Fruit fly (Drosophila melanogaster) whole organism, prepupa: ENCODE measurements around the gene Vha100-2.

Source experiments
- CG10631 ChIP-seq: fragments of 200-800 bp; sonication (Bioruptor generic); optimal IDR thresholded peaks from 2 replicates; lab custom pipeline; 2016; ENCODE audit warnings: missing biosample characterization, missing genetic modification characterization
- CG10669 ChIP-seq: fragments of 200-800 bp; sonication (Bioruptor generic); optimal IDR thresholded peaks from 3 replicates; lab custom pipeline; 2018; ENCODE audit warnings: missing biosample characterization, mild to moderate bottlenecking, missing genetic modification characterization, moderate library complexity
- CG11294 ChIP-seq: fragments of 200-800 bp; sonication (Bioruptor generic); IDR thresholded peaks from 2 replicates; pipeline ENCODE4 v1.3.6; 2022; ENCODE audit warnings: missing biosample characterization, missing genetic modification characterization
- CG11762 ChIP-seq: fragments of 200-800 bp; sonication (Bioruptor generic); optimal IDR thresholded peaks from 3 replicates; lab custom pipeline; 2016; ENCODE audit warnings: missing biosample characterization, missing genetic modification characterization; ENCODE audit not compliant: insufficient read depth
- CG11902 ChIP-seq: fragments of 200-800 bp; sonication (Bioruptor generic); optimal IDR thresholded peaks from 3 replicates; lab custom pipeline; 2016; ENCODE audit warnings: missing biosample characterization, missing genetic modification characterization
- CG15336 ChIP-seq: fragments of 200-800 bp; sonication (Bioruptor generic); IDR thresholded peaks from 2 replicates; pipeline ENCODE4 v1.3.6; 2022; ENCODE audit warnings: missing biosample characterization, missing genetic modification characterization
- CG1621 ChIP-seq: fragments of 200-800 bp; sonication (Bioruptor generic); optimal IDR thresholded peaks from 3 replicates; lab custom pipeline; 2018; ENCODE audit warnings: missing biosample characterization, mild to moderate bottlenecking, missing genetic modification characterization
- CG16779 ChIP-seq: fragments of 200-800 bp; sonication (Bioruptor generic); optimal IDR thresholded peaks from 3 replicates; lab custom pipeline; 2017; ENCODE audit warnings: missing biosample characterization, mild to moderate bottlenecking, missing genetic modification characterization
- CG3032 ChIP-seq: fragments of 200-800 bp; optimal IDR thresholded peaks from 2 replicates; lab custom pipeline; 2019; ENCODE audit warnings: missing biosample characterization, mild to moderate bottlenecking, missing genetic modification characterization, moderate library complexity
- CG32006 ChIP-seq: fragments of 200-800 bp; sonication (Bioruptor generic); optimal IDR thresholded peaks from 3 replicates; lab custom pipeline; 2017; ENCODE audit warnings: missing biosample characterization, mild to moderate bottlenecking, missing genetic modification characterization
- CG34406 ChIP-seq: fragments of 200-800 bp; sonication (Bioruptor generic); optimal IDR thresholded peaks from 3 replicates; lab custom pipeline; 2016; ENCODE audit warnings: missing biosample characterization, missing genetic modification characterization
- CG4318 ChIP-seq: fragments of 200-800 bp; sonication (Bioruptor generic); optimal IDR thresholded peaks from 3 replicates; lab custom pipeline; 2017; ENCODE audit warnings: missing biosample characterization, mild to moderate bottlenecking, missing genetic modification characterization
- CG6276 ChIP-seq: fragments of 200-800 bp; sonication (Bioruptor generic); optimal IDR thresholded peaks from 2 replicates; lab custom pipeline; 2017; ENCODE audit warnings: missing biosample characterization, mild to moderate bottlenecking, missing genetic modification characterization
- CG6792 ChIP-seq: fragments of 200-800 bp; sonication (Bioruptor generic); optimal IDR thresholded peaks from 3 replicates; lab custom pipeline; 2016; ENCODE audit warnings: missing biosample characterization, missing genetic modification characterization
- CG6808 ChIP-seq: fragments of 200-800 bp; sonication (Bioruptor generic); optimal IDR thresholded peaks from 3 replicates; lab custom pipeline; 2017; ENCODE audit warnings: missing biosample characterization, missing genetic modification characterization, mild to moderate bottlenecking, moderate library complexity, missing genetic modification reagents
- CG7368 ChIP-seq: fragments of 200-800 bp; sonication (Bioruptor generic); optimal IDR thresholded peaks from 3 replicates; lab custom pipeline; 2016; ENCODE audit warnings: missing biosample characterization, missing genetic modification characterization
- CG8119 ChIP-seq: fragments of 200-800 bp; sonication (Bioruptor generic); IDR thresholded peaks from 3 replicates; pipeline ENCODE4 v1.3.6; 2022; ENCODE audit warnings: missing biosample characterization, missing genetic modification characterization
- CG8319 ChIP-seq: fragments of 200-800 bp; sonication (Bioruptor generic); optimal IDR thresholded peaks from 3 replicates; lab custom pipeline; 2016; ENCODE audit warnings: missing biosample characterization, missing genetic modification characterization
- CG8632 ChIP-seq: fragments of 200-800 bp; sonication (Bioruptor generic); optimal IDR thresholded peaks from 3 replicates; lab custom pipeline; 2016; ENCODE audit warnings: missing biosample characterization, missing genetic modification characterization
- CG9139 ChIP-seq: fragments of 200-800 bp; sonication (Bioruptor generic); optimal IDR thresholded peaks from 3 replicates; lab custom pipeline; 2017; ENCODE audit warnings: missing biosample characterization, mild to moderate bottlenecking, missing genetic modification characterization
- Eip75B ChIP-seq: fragments of 200-800 bp; sonication (Bioruptor generic); optimal IDR thresholded peaks from 3 replicates; lab custom pipeline; 2016; ENCODE audit warnings: missing biosample characterization, missing genetic modification characterization
- Eip78C ChIP-seq: fragments of 200-800 bp; sonication (Bioruptor generic); peaks from one replicate; lab custom pipeline; 2016; ENCODE audit warnings: missing biosample characterization, missing genetic modification characterization
- Eip93F ChIP-seq: fragments of 200-800 bp; sonication (Bioruptor generic); optimal IDR thresholded peaks from 2 replicates; lab custom pipeline; 2016; ENCODE audit warnings: missing biosample characterization, mild to moderate bottlenecking, missing genetic modification characterization
- Ets21C ChIP-seq: fragments of 200-800 bp; sonication (Bioruptor generic); optimal IDR thresholded peaks from 3 replicates; lab custom pipeline; 2016; ENCODE audit warnings: missing biosample characterization, missing genetic modification characterization
- Ets96B ChIP-seq: fragments of 200-800 bp; optimal IDR thresholded peaks from 2 replicates; lab custom pipeline; 2019; ENCODE audit warnings: missing biosample characterization, mild to moderate bottlenecking, missing genetic modification characterization, moderate library complexity
- Gug ChIP-seq: fragments of 200-800 bp; sonication (Bioruptor generic); IDR thresholded peaks from 2 replicates; pipeline ENCODE4 v1.3.6; 2022; ENCODE audit warnings: missing biosample characterization, missing genetic modification characterization
- Hr38 ChIP-seq: sonication (Bioruptor generic); optimal IDR thresholded peaks from 2 replicates; lab custom pipeline; 2016; ENCODE audit warnings: missing biosample characterization, missing genetic modification characterization
- Hr4 ChIP-seq: fragments of 200-800 bp; sonication (Bioruptor generic); optimal IDR thresholded peaks from 3 replicates; lab custom pipeline; 2016; ENCODE audit warnings: missing biosample characterization, missing genetic modification characterization
- Lpt ChIP-seq: fragments of 200-800 bp; sonication (Bioruptor generic); optimal IDR thresholded peaks from 3 replicates; lab custom pipeline; 2016; ENCODE audit warnings: missing biosample characterization, missing genetic modification characterization
- Met ChIP-seq: fragments of 200-800 bp; sonication (Bioruptor generic); optimal IDR thresholded peaks from 3 replicates; lab custom pipeline; 2016; ENCODE audit warnings: missing biosample characterization, missing genetic modification characterization
- OdsH ChIP-seq: fragments of 200-800 bp; sonication (Bioruptor generic); optimal IDR thresholded peaks from 3 replicates; lab custom pipeline; 2016; ENCODE audit warnings: missing biosample characterization, missing genetic modification characterization
- Smox ChIP-seq: fragments of 200-800 bp; sonication (Bioruptor generic); optimal IDR thresholded peaks from 3 replicates; lab custom pipeline; 2016; ENCODE audit warnings: missing biosample characterization, missing genetic modification characterization
- Sox102F ChIP-seq: fragments of 200-800 bp; sonication (Bioruptor generic); optimal IDR thresholded peaks from 2 replicates; lab custom pipeline; 2016; ENCODE audit warnings: missing biosample characterization, mild to moderate bottlenecking, missing genetic modification characterization
- Sox14 ChIP-seq: fragments of 200-800 bp; sonication (Bioruptor generic); optimal IDR thresholded peaks from 3 replicates; lab custom pipeline; 2016; ENCODE audit warnings: missing biosample characterization, missing genetic modification characterization
- Sox15 ChIP-seq: fragments of 200-800 bp; sonication (Bioruptor generic); optimal IDR thresholded peaks from 3 replicates; lab custom pipeline; 2016; ENCODE audit warnings: missing biosample characterization, missing genetic modification characterization
- achi ChIP-seq: fragments of 200-800 bp; sonication (Bioruptor generic); optimal IDR thresholded peaks from 3 replicates; lab custom pipeline; 2016; ENCODE audit warnings: missing biosample characterization, missing genetic modification characterization
- acj6 ChIP-seq: fragments of 200-800 bp; sonication (Bioruptor generic); optimal IDR thresholded peaks from 3 replicates; lab custom pipeline; 2016; ENCODE audit warnings: missing biosample characterization, missing genetic modification characterization
- cyc ChIP-seq: fragments of 200-800 bp; sonication (Bioruptor generic); optimal IDR thresholded peaks from 3 replicates; lab custom pipeline; 2016; ENCODE audit warnings: missing biosample characterization, missing genetic modification characterization
- dac ChIP-seq: fragments of 200-800 bp; sonication (Bioruptor generic); optimal IDR thresholded peaks from 2 replicates; lab custom pipeline; 2017; ENCODE audit warnings: missing biosample characterization, mild to moderate bottlenecking, missing genetic modification characterization
- dsx ChIP-seq: fragments of 200-800 bp; optimal IDR thresholded peaks from 3 replicates; lab custom pipeline; 2019; ENCODE audit warnings: missing biosample characterization, mild to moderate bottlenecking, missing genetic modification characterization, moderate library complexity; ENCODE audit not compliant: poor library complexity, severe bottlenecking
- eg ChIP-seq: fragments of 200-800 bp; sonication (Bioruptor generic); IDR thresholded peaks from 3 replicates; pipeline ENCODE4 v1.3.6; 2022; ENCODE audit warnings: missing biosample characterization, missing genetic modification characterization
- esn ChIP-seq: fragments of 200-800 bp; sonication (Bioruptor generic); optimal IDR thresholded peaks from 2 replicates; lab custom pipeline; 2016; ENCODE audit warnings: missing biosample characterization, mild to moderate bottlenecking, missing genetic modification characterization, moderate library complexity
- fd59A ChIP-seq: fragments of 200-800 bp; sonication (Bioruptor generic); optimal IDR thresholded peaks from 2 replicates; lab custom pipeline; 2017; ENCODE audit warnings: missing biosample characterization, mild to moderate bottlenecking, missing genetic modification characterization, missing genetic modification reagents
- fd85E ChIP-seq: fragments of 200-800 bp; sonication (Bioruptor generic); optimal IDR thresholded peaks from 3 replicates; lab custom pipeline; 2016; ENCODE audit warnings: missing biosample characterization, missing genetic modification characterization
- fkh ChIP-seq: fragments of 200-800 bp; sonication (Bioruptor generic); optimal IDR thresholded peaks from 3 replicates; lab custom pipeline; 2017; ENCODE audit warnings: missing biosample characterization, mild to moderate bottlenecking, missing genetic modification characterization, moderate library complexity
- lz ChIP-seq: fragments of 200-800 bp; sonication (Bioruptor generic); optimal IDR thresholded peaks from 3 replicates; lab custom pipeline; 2016; ENCODE audit warnings: missing biosample characterization, missing genetic modification characterization
- net ChIP-seq: fragments of 200-800 bp; sonication (Bioruptor generic); optimal IDR thresholded peaks from 3 replicates; lab custom pipeline; 2016; ENCODE audit warnings: missing biosample characterization, missing genetic modification characterization
- pdm3 ChIP-seq: fragments of 200-800 bp; sonication (Bioruptor generic); optimal IDR thresholded peaks from 3 replicates; lab custom pipeline; 2016; ENCODE audit warnings: missing biosample characterization, missing genetic modification characterization
- salr ChIP-seq, 2 experiments: fragments of 200-800 bp; sonication (Bioruptor generic); optimal IDR thresholded peaks; 3 replicates each; lab custom pipeline; 2016 to 2018; ENCODE audit warnings: missing biosample characterization in 2 of 2, missing genetic modification characterization in 2 of 2, mild to moderate bottlenecking in 1 of 2
- spab ChIP-seq: fragments of 200-800 bp; sonication (Bioruptor generic); optimal IDR thresholded peaks from 2 replicates; lab custom pipeline; 2017; ENCODE audit warnings: missing biosample characterization, mild to moderate bottlenecking, missing genetic modification characterization, missing genetic modification reagents
- svp ChIP-seq: fragments of 200-800 bp; sonication (Bioruptor generic); peaks from one replicate; lab custom pipeline; 2016; ENCODE audit warnings: missing biosample characterization, missing genetic modification characterization
- topi ChIP-seq: fragments of 200-800 bp; sonication (Bioruptor generic); optimal IDR thresholded peaks from 3 replicates; lab custom pipeline; 2016; ENCODE audit warnings: missing biosample characterization, missing genetic modification characterization
- vri ChIP-seq: fragments of 200-800 bp; sonication (Bioruptor generic); optimal IDR thresholded peaks from 3 replicates; lab custom pipeline; 2016; ENCODE audit warnings: missing biosample characterization, mild to moderate bottlenecking, missing genetic modification characterization

Vha100-2 gene

dm6 chr3R:18393436-18393835 lies 5.5 kb downstream of the Vha100-2 start:
- TF ChIP-seq svp (GFP tag; lab: Kevin White, UChicago): no peak
- no peak for TF ChIP-seq Met (GFP tag; lab: Kevin White, UChicago)
- no peak for TF ChIP-seq Sox14 (GFP tag; lab: Kevin White, UChicago)
- TF ChIP-seq pdm3 (GFP tag; lab: Kevin White, UChicago): peak; percentile 46
- TF ChIP-seq fd85E (GFP tag; lab: Kevin White, UChicago): no peak
- TF ChIP-seq CG8632 (GFP tag; lab: Kevin White, UChicago): peak; percentile 75
- TF ChIP-seq CG6792 (GFP tag; lab: Kevin White, UChicago): peak; percentile 72
- TF ChIP-seq CG1621 (tag; lab: Kevin White, UChicago): peak; percentile 38
- TF ChIP-seq CG11762 (GFP tag; lab: Kevin White, UChicago): no peak
- TF ChIP-seq Eip75B: no peak
- TF ChIP-seq CG11294: 0 out of 2 replicates have a peak, but pooled peaks have one; percentile 24
- TF ChIP-seq CG7368: peak; percentile 42
- TF ChIP-seq Lpt (GFP tag; lab: Kevin White, UChicago): peak; percentile 46
- peak; percentile 53 for TF ChIP-seq Gug
- TF ChIP-seq CG15336: peak; percentile 88
- no peak for TF ChIP-seq topi (GFP tag; lab: Kevin White, UChicago)
- TF ChIP-seq dac: no peak
- TF ChIP-seq dsx: peak; percentile 82
- no peak for TF ChIP-seq Hr4 (GFP tag; lab: Kevin White, UChicago)
- peak; percentile 42 for TF ChIP-seq CG9139 (GFP tag; lab: Kevin White, UChicago)
- TF ChIP-seq CG8119 (GFP tag; lab: Robert Waterston, UW): peak; percentile 87
- TF ChIP-seq salr (GFP tag; optimal IDR thresholded peaks at IDR 0.05; lab: Kevin White, UChicago): peak in 1 of 2 experiments; percentile 78
- peak; percentile 76 for TF ChIP-seq eg
- TF ChIP-seq esn (GFP tag; lab: Kevin White, UChicago): no peak
- TF ChIP-seq CG4318 (GFP tag; lab: Kevin White, UChicago): peak; percentile 34
- no peak for TF ChIP-seq CG6808 (GFP tag; lab: Kevin White, UChicago)
- peak; percentile 92 for TF ChIP-seq Eip78C (GFP tag; lab: Kevin White, UChicago)
- TF ChIP-seq CG3032 (tag; lab: Kevin White, UChicago): peak; percentile 50
- TF ChIP-seq fkh (GFP tag; lab: Kevin White, UChicago): no peak
- TF ChIP-seq CG10631: no peak
- TF ChIP-seq fd59A (GFP tag; lab: Kevin White, UChicago): peak; percentile 42
- peak; percentile 73 for TF ChIP-seq net
- TF ChIP-seq Eip93F (GFP tag; lab: Kevin White, UChicago): no peak
- no peak for TF ChIP-seq Ets96B (tag; lab: Kevin White, UChicago)
- TF ChIP-seq cyc (GFP tag; lab: Kevin White, UChicago): no peak
- no peak for TF ChIP-seq Hr38 (GFP tag; lab: Kevin White, UChicago)
- peak; percentile 39 for TF ChIP-seq Sox15
- TF ChIP-seq Ets21C (GFP tag; lab: Kevin White, UChicago): no peak
- peak; percentile 83 for TF ChIP-seq acj6 (GFP tag; lab: Kevin White, UChicago)
- TF ChIP-seq vri: peak; percentile 38
- TF ChIP-seq Smox (GFP tag; lab: Kevin White, UChicago): peak; percentile 69
- TF ChIP-seq Sox102F (GFP tag; lab: Kevin White, UChicago): peak; percentile 72
- TF ChIP-seq CG11902 (GFP tag; lab: Kevin White, UChicago): peak; percentile 14
- TF ChIP-seq CG34406 (GFP tag; lab: Kevin White, UChicago): peak; percentile 81
- TF ChIP-seq CG32006: no peak
- no peak for TF ChIP-seq CG10669 (GFP tag; lab: Kevin White, UChicago)
- TF ChIP-seq CG6276 (GFP tag; lab: Kevin White, UChicago): no peak
- TF ChIP-seq achi (GFP tag; lab: Kevin White, UChicago): peak; percentile 82
- TF ChIP-seq CG8319 (GFP tag; lab: Kevin White, UChicago): peak; percentile 15
- peak; percentile 41 for TF ChIP-seq spab (GFP tag; lab: Kevin White, UChicago)
- no peak for TF ChIP-seq OdsH (GFP tag; lab: Kevin White, UChicago)
- TF ChIP-seq CG16779: no peak
- TF ChIP-seq lz (GFP tag; lab: Kevin White, UChicago): peak; percentile 47
